Worm (Caenorhabditis elegans) whole organism, L3 larva: ENCODE data around the gene T14B4.8.

Experiments used
- R02D3.7 ChIP-seq: fragments of 150-350 bp; optimal IDR thresholded peaks from 2 replicates; lab custom pipeline; 2014; ENCODE audit warnings: missing biosample characterization, missing genetic modification characterization
- ZK546.5 ChIP-seq: sonication (generic microtip); optimal IDR thresholded peaks from 2 replicates; lab custom pipeline; 2017; ENCODE audit warnings: missing biosample characterization, missing genetic modification characterization
- aly-2 ChIP-seq: fragments of 150-350 bp; optimal IDR thresholded peaks from 2 replicates; lab custom pipeline; 2014; ENCODE audit warnings: missing biosample characterization, missing genetic modification characterization
- ama-1 ChIP-seq: fragments of 150-350 bp; optimal IDR thresholded peaks from 2 replicates; lab custom pipeline; 2018
- ceh-16 ChIP-seq: sonication (generic microtip); optimal IDR thresholded peaks from 2 replicates; lab custom pipeline; 2017; ENCODE audit warnings: missing biosample characterization, missing genetic modification characterization
- egl-27 ChIP-seq: sonication (generic microtip); optimal IDR thresholded peaks from 4 replicates; lab custom pipeline; 2017; ENCODE audit warnings: missing biosample characterization, missing genetic modification reagents, missing genetic modification characterization
- elt-1 ChIP-seq: fragments of 150-350 bp; optimal IDR thresholded peaks from 2 replicates; lab custom pipeline; 2014; ENCODE audit warnings: missing biosample characterization, missing genetic modification characterization
- elt-2 ChIP-seq: sonication (generic microtip); optimal IDR thresholded peaks from 2 replicates; lab custom pipeline; 2016; ENCODE audit warnings: missing genetic modification reagents, mild to moderate bottlenecking, missing genetic modification characterization, missing compliant biosample characterization
- eor-1 ChIP-seq, 2 experiments: fragments of 150-350 bp; optimal IDR thresholded peaks; 2 replicates each; lab custom pipeline; 2014 to 2018; ENCODE audit warnings: missing biosample characterization in 2 of 2, missing genetic modification characterization in 2 of 2
- fkh-10 ChIP-seq: sonication (generic microtip); optimal IDR thresholded peaks from 2 replicates; lab custom pipeline; 2017; ENCODE audit warnings: missing biosample characterization, missing genetic modification reagents, missing genetic modification characterization
- fkh-2 ChIP-seq: fragments of 150-350 bp; optimal IDR thresholded peaks from 2 replicates; lab custom pipeline; 2014; ENCODE audit warnings: missing biosample characterization, missing genetic modification reagents, missing genetic modification characterization
- fos-1 ChIP-seq: fragments of 150-350 bp; optimal IDR thresholded peaks from 2 replicates; lab custom pipeline; 2014; ENCODE audit warnings: missing biosample characterization, missing genetic modification characterization
- hmg-11 ChIP-seq: sonication (generic microtip); optimal IDR thresholded peaks from 2 replicates; lab custom pipeline; 2016; ENCODE audit warnings: missing genetic modification characterization, missing compliant biosample characterization
- jun-1 ChIP-seq: fragments of 150-350 bp; optimal IDR thresholded peaks from 2 replicates; lab custom pipeline; 2014; ENCODE audit warnings: missing biosample characterization, missing genetic modification reagents, missing genetic modification characterization
- lin-15B ChIP-seq: fragments of 150-350 bp; optimal IDR thresholded peaks from 2 replicates; lab custom pipeline; 2014; ENCODE audit warnings: missing biosample characterization, missing genetic modification characterization
- lin-39 ChIP-seq: fragments of 150-350 bp; optimal IDR thresholded peaks from 2 replicates; lab custom pipeline; 2018; ENCODE audit warnings: missing biosample characterization, missing genetic modification reagents, missing genetic modification characterization
- lsy-12 ChIP-seq: sonication (generic microtip); optimal IDR thresholded peaks from 2 replicates; lab custom pipeline; 2016; ENCODE audit warnings: mild to moderate bottlenecking, missing genetic modification characterization, missing compliant biosample characterization
- mdl-1 ChIP-seq: fragments of 150-350 bp; optimal IDR thresholded peaks from 2 replicates; lab custom pipeline; 2014; ENCODE audit warnings: missing biosample characterization, missing genetic modification characterization
- mml-1 ChIP-seq: fragments of 150-350 bp; sonication (generic microtip); optimal IDR thresholded peaks from 3 replicates; lab custom pipeline; 2014; ENCODE audit warnings: missing biosample characterization, missing genetic modification characterization
- nfya-1 ChIP-seq: sonication (generic microtip); optimal IDR thresholded peaks from 2 replicates; lab custom pipeline; 2017; ENCODE audit warnings: missing genetic modification characterization, mild to moderate bottlenecking, missing compliant biosample characterization, antibody characterized with exemption, moderate library complexity; ENCODE audit not compliant: insufficient read depth
- nhr-12 ChIP-seq: fragments of 150-350 bp; optimal IDR thresholded peaks from 2 replicates; lab custom pipeline; 2014; ENCODE audit warnings: missing biosample characterization, missing genetic modification characterization
- nhr-25 ChIP-seq: sonication (generic microtip); optimal IDR thresholded peaks from 2 replicates; lab custom pipeline; 2017; ENCODE audit warnings: missing biosample characterization, missing genetic modification characterization
- nhr-28 ChIP-seq: fragments of 150-350 bp; optimal IDR thresholded peaks from 2 replicates; lab custom pipeline; 2014; ENCODE audit warnings: missing biosample characterization, missing genetic modification characterization
- nhr-67 ChIP-seq: fragments of 150-350 bp; optimal IDR thresholded peaks from 2 replicates; lab custom pipeline; 2014; ENCODE audit warnings: missing biosample characterization, missing genetic modification characterization
- nhr-76 ChIP-seq: fragments of 150-350 bp; sonication (generic microtip); optimal IDR thresholded peaks from 5 replicates; lab custom pipeline; 2014; ENCODE audit warnings: missing biosample characterization, missing genetic modification characterization
- pha-4 ChIP-seq: fragments of 150-350 bp; optimal IDR thresholded peaks from 2 replicates; lab custom pipeline; 2014; ENCODE audit warnings: missing biosample characterization, missing genetic modification reagents, missing genetic modification characterization
- pqm-1 ChIP-seq: fragments of 150-350 bp; optimal IDR thresholded peaks from 2 replicates; lab custom pipeline; 2017; ENCODE audit warnings: missing biosample characterization, missing genetic modification characterization, inconsistent platforms
- sea-2 ChIP-seq: fragments of 150-350 bp; sonication (generic microtip); optimal IDR thresholded peaks from 4 replicates; lab custom pipeline; 2014; ENCODE audit warnings: missing biosample characterization, missing genetic modification reagents, missing genetic modification characterization
- snpc-4 ChIP-seq: fragments of 150-350 bp; optimal IDR thresholded peaks from 2 replicates; lab custom pipeline; 2014; ENCODE audit warnings: missing biosample characterization, missing genetic modification characterization
- tbx-2 ChIP-seq: sonication (generic microtip); optimal IDR thresholded peaks from 2 replicates; lab custom pipeline; 2016; ENCODE audit warnings: mild to moderate bottlenecking, missing genetic modification characterization, missing compliant biosample characterization
- unc-39 ChIP-seq: sonication (generic microtip); optimal IDR thresholded peaks from 4 replicates; lab custom pipeline; 2017; ENCODE audit warnings: missing biosample characterization, missing genetic modification characterization
- zag-1 ChIP-seq: fragments of 150-350 bp; optimal IDR thresholded peaks from 2 replicates; lab custom pipeline; 2014; ENCODE audit warnings: missing biosample characterization, missing genetic modification characterization

T14B4.8 gene

DNA sequence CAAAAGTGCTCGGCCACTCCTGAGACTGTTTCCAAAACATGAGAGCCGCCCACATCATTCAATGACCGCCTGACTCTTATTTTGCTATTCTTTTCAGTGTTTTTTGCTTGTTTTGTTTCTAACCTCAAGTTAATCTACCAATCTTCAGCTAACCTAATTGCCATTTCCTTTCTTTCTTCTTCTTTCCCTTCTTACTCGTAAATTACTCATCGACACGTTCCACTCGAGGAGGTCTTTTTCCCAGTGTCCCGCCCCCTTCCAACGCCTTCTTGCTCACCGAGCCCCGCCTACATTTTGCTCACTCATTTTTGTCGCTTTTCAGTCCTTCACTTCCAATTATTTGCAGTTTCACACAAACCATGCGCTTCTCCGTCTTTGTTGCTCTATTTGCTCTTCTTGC lies 35.5 kb upstream of the T14B4.8 start, which contains the start of gene nlp-50:
nlp-50 (plus strand) TSS at position 301 of the 400 bp plus-strand sequence.
- TF ChIP-seq hmg-11 (tag; lab: Kevin White, UChicago) (no peak), mml-1 (tag; lab: Kevin White, UChicago) (no peak), pqm-1 (no peak), snpc-4 (tag; lab: Kevin White, UChicago) (no peak), ama-1 (no peak), ceh-16 (tag; lab: Kevin White, UChicago) (no peak), zag-1 (no peak), nfya-1 (tag; lab: Kevin White, UChicago) (no peak), lsy-12 (tag; lab: Kevin White, UChicago) (no peak)

DNA sequence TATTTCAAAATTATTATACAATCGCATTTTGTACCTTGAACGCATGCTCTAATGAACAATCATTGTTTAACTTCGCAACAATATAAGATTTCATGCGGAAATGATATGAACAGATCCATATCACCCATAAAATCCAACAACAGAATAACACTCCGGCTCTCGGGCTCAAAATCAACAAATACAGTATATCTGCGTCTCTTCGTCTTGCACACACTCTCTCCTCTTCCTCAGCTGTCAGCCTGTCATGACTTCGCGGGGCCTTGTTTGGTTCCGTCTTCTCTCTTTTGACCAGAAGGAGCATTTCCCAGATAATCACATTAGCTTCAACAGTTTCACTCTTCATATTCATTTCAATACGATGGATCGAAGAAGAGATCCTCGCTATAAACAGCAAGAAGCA lies 27.0 kb upstream of the T14B4.8 start, which contains the start of gene F41G3.3:
F41G3.3 (plus strand) TSS at position 301 of the 400 bp plus-strand sequence.
- TF ChIP-seq zag-1 (no peak), sea-2 (no peak), nhr-67 (tag; lab: Kevin White, UChicago) (no peak), R02D3.7 (tag; lab: Kevin White, UChicago) (no peak), nhr-12 (tag; lab: Kevin White, UChicago) (no peak), nfya-1 (tag; lab: Kevin White, UChicago) (no peak), nhr-25 (no peak), unc-39 (no peak), fkh-10 (GFP tag; lab: Kevin White, UChicago) (no peak), ama-1 (no peak), fos-1 (tag; lab: Kevin White, UChicago) (no peak), hmg-11 (tag; lab: Kevin White, UChicago) (no peak), ZK546.5 (tag; lab: Kevin White, UChicago) (no peak), elt-1 (tag; lab: Kevin White, UChicago) (no peak), mdl-1 (tag; lab: Kevin White, UChicago) (no peak)

DNA sequence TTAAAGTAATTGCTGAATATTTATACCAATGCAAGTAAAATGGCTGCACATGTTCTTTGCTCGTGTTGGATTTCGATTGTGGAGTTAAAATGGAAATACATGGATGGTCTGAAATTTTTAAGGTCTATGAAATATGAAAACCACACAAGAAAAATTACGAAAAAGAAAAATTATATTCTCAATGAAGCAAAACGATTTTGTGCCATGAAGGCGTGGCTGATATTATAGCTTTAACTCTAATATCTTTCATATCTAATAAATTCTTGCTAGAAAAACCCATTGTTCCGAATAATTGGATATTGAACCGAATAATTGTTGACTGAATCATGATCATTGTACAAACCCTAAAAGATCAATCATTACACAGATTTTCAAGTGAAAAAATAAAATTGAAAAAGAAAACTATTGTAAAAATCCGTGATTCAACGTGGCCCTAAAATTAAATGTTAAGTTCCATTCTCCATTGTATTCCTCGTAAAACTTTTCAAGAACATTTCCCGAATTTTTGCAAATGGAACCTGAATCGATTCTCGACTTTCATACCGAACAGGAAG lies 25.6 kb upstream of the T14B4.8 start, which contains the start of the genes srx-95 and fis-1:
srx-95 (minus strand) TSS at position 101 of the 554 bp plus-strand sequence.
fis-1 (plus strand) TSS at position 504 of the 554 bp plus-strand sequence.
- TF ChIP-seq mml-1 (tag; lab: Kevin White, UChicago): no peak

DNA sequence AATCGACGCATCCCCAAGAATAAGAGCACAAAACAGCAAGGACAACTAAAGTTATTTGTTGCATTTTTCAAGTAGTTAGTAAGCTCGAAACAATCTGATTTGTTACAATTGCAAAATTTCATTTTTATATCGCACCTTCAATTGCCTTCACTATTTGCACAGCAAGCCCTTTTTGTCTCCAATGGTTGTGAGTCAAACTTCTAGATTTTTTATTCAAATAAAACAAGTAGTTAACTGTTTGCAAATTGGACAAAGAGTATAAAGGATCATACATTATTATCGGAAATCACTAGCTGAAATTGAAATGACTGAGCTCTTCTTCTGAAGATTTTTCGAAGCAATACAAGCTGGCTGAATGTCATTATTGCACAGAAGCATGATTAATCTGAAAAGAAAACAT lies 23.7 kb upstream of the T14B4.8 start, which contains the start of gene F41G3.21:
F41G3.21 (minus strand) TSS at position 101 of the 400 bp plus-strand sequence.
- no peak for TF ChIP-seq nhr-28 (tag; lab: Kevin White, UChicago)
- no peak for TF ChIP-seq fkh-10 (GFP tag; lab: Kevin White, UChicago)
- no peak for TF ChIP-seq nhr-12 (tag; lab: Kevin White, UChicago)
- TF ChIP-seq mml-1 (tag; lab: Kevin White, UChicago): no peak
- no peak for TF ChIP-seq hmg-11 (tag; lab: Kevin White, UChicago)
- no peak for TF ChIP-seq eor-1 (tag; optimal IDR thresholded peaks at IDR 0.05; lab: Kevin White, UChicago)
- TF ChIP-seq tbx-2 (tag; lab: Kevin White, UChicago): no peak
- no peak for TF ChIP-seq sea-2
- no peak for TF ChIP-seq nhr-25
- TF ChIP-seq lin-15B: no peak
- no peak for TF ChIP-seq ceh-16 (tag; lab: Kevin White, UChicago)
- TF ChIP-seq pha-4 (tag; lab: Kevin White, UChicago): no peak
- TF ChIP-seq jun-1: no peak

DNA sequence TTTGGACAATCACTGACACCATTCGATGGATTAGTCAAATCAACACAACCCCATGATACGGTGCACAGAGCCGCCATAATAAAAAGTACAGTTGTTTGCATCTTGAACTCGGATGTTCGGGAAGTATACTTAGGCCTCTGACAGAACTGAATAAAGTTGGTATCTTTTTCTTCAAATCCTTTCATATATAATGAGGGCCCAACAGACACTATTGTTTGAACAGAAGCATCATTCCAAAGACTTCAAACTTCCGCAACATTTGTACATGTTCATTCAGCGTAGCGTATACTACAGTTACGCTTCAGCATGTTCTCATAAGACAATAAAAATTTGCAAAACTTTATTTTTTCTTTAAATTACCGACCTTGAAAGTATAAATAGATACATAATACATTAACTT lies 22.8 kb upstream of the T14B4.8 start, which contains the start of gene F41G3.19:
F41G3.19 (minus strand) TSS at position 101 of the 400 bp plus-strand sequence.
- TF ChIP-seq nfya-1 (tag; lab: Kevin White, UChicago) (no peak), hmg-11 (tag; lab: Kevin White, UChicago) (no peak), fkh-2 (tag; lab: Kevin White, UChicago) (no peak), nhr-67 (tag; lab: Kevin White, UChicago) (no peak), lin-39 (tag; lab: Kevin White, UChicago) (no peak), egl-27 (no peak), elt-2 (tag; lab: Kevin White, UChicago) (no peak), tbx-2 (tag; lab: Kevin White, UChicago) (no peak), pqm-1 (no peak), aly-2 (tag; lab: Kevin White, UChicago) (no peak), sea-2 (no peak), nhr-76 (no peak)
